Worm (Caenorhabditis elegans) whole organism, young adult: ENCODE data around the gene eelo-2.
A peak's percentile ranks its signal among the peaks of the same experiment; 100 is the strongest.

Experiments used
- ama-1 ChIP-seq, 3 experiments: fragments of 150-350 bp in 1 of 3; sonication (generic microtip) in 2 of 3; optimal IDR thresholded peaks; 2 replicates each; lab custom pipeline; 2014 to 2018; ENCODE audit warnings: missing biosample characterization in 2 of 3, missing genetic modification characterization in 2 of 3, missing genetic modification reagents in 2 of 3
- ccch-3 ChIP-seq: fragments of 200-800 bp; sonication (Bioruptor generic); optimal IDR thresholded peaks from 2 replicates; lab custom pipeline; 2018; ENCODE audit warnings: mild to moderate bottlenecking, missing genetic modification characterization, missing compliant biosample characterization
- him-1 ChIP-seq: sonication (generic microtip); optimal IDR thresholded peaks from 2 replicates; lab custom pipeline; 2016; ENCODE audit warnings: missing genotype, missing genetic modification reagents, missing genetic modification characterization, missing compliant biosample characterization
- hlh-26 ChIP-seq: fragments of 200-800 bp; sonication (Bioruptor generic); conservative IDR thresholded peaks from 2 replicates; pipeline ENCODE4 v1.3.6; 2022; ENCODE audit warnings: missing genetic modification reagents, missing genetic modification characterization, missing compliant biosample characterization
- lin-35 ChIP-seq, 3 experiments: fragments of 150-350 bp in 2 of 3; sonication (generic microtip) in 1 of 3; optimal IDR thresholded peaks; 2 replicates each; lab custom pipeline; 2014 to 2018; ENCODE audit warnings: missing biosample characterization in 3 of 3, missing genetic modification characterization in 3 of 3, missing genetic modification reagents in 3 of 3
- lsy-27 ChIP-seq: sonication (generic microtip); optimal IDR thresholded peaks from 2 replicates; lab custom pipeline; 2017; ENCODE audit warnings: missing genetic modification characterization, mild to moderate bottlenecking, missing compliant biosample characterization, antibody characterized with exemption, missing genotype, borderline replicate concordance; ENCODE audit not compliant: insufficient read depth
- mcd-1 ChIP-seq: fragments of 200-800 bp; sonication (Bioruptor generic); IDR thresholded peaks from 2 replicates; pipeline ENCODE4 v1.3.6; 2022; ENCODE audit warnings: missing genetic modification reagents, missing genetic modification characterization, missing compliant biosample characterization
- pha-4 ChIP-seq: fragments of 150-350 bp; sonication (generic microtip); optimal IDR thresholded peaks from 2 replicates; lab custom pipeline; 2014; ENCODE audit warnings: missing biosample characterization, missing genetic modification reagents, missing genetic modification characterization
- snpc-4 ChIP-seq, 5 experiments: fragments of 150-350 bp in 1 of 5; sonication (generic microtip) in 4 of 5; optimal IDR thresholded peaks; 2 replicates each; lab custom pipeline; 2014 to 2018; ENCODE audit warnings: missing genetic modification characterization in 5 of 5, missing biosample characterization in 3 of 5, antibody characterized with exemption in 2 of 5, mild to moderate bottlenecking in 2 of 5, missing compliant biosample characterization in 2 of 5, missing genotype in 2 of 5, moderate library complexity in 2 of 5, missing genetic modification reagents in 1 of 5
- unc-62 ChIP-seq: fragments of 150-350 bp; optimal IDR thresholded peaks from 2 replicates; lab custom pipeline; 2014; ENCODE audit warnings: missing biosample characterization, missing genetic modification reagents, missing genetic modification characterization

ce11 chrIV:17276705-17277458 is 27.0 kb downstream of the eelo-2 start, which contains the start of gene clec-196:
- no peak for TF ChIP-seq ama-1 (optimal IDR thresholded peaks at IDR 0.05; lab: Kevin White, UChicago)
- TF ChIP-seq ama-1 (GFP tag; optimal IDR thresholded peaks at IDR 0.05; lab: Kevin White, UChicago) = no peak
- TF ChIP-seq lsy-27 = no peak
- TF ChIP-seq hlh-26 = no peak
- no peak for TF ChIP-seq lin-35 (GFP tag; optimal IDR thresholded peaks at IDR 0.05; lab: Kevin White, UChicago)
- TF ChIP-seq ccch-3 (GFP tag; lab: Kevin White, UChicago) = no peak
- TF ChIP-seq unc-62 (GFP tag; lab: Kevin White, UChicago) = no peak
- no peak for TF ChIP-seq him-1 (tag; lab: Kevin White, UChicago)
- TF ChIP-seq mcd-1 (GFP tag; lab: Robert Waterston, UW) = no peak
- TF ChIP-seq pha-4 (tag; lab: Kevin White, UChicago) = no peak
- no peak for TF ChIP-seq snpc-4 (GFP tag; optimal IDR thresholded peaks at IDR 0.05; lab: Kevin White, UChicago)
- TF ChIP-seq snpc-4 (tag; optimal IDR thresholded peaks at IDR 0.05; lab: Kevin White, UChicago) = peak in 1 of 4 experiments; percentile 11
